Fruit fly (Drosophila melanogaster) S2 (cell line): Measurements from ENCODE around the gene CG12672.

Experiments used
- CG8478 ChIP-seq: fragments of >200 bp; optimal IDR thresholded peaks from 2 replicates; lab custom pipeline; 2018
- CTCF ChIP-seq, 2 experiments: fragments of >200 bp; optimal IDR thresholded peaks; 2 replicates each; lab custom pipeline; 2018

dm6 chrX:17963008-17963744 is 44.2 kb downstream of the CG12672 start:
- no peak for TF ChIP-seq CTCF (optimal IDR thresholded peaks at IDR 0.05; lab: Kevin White, UChicago)
- no peak for TF ChIP-seq CG8478 (lab: Kevin White, UChicago)
